Fruit fly (Drosophila melanogaster): Measurements from ENCODE around the gene CG13722.

The CG13722 gene

DNA sequence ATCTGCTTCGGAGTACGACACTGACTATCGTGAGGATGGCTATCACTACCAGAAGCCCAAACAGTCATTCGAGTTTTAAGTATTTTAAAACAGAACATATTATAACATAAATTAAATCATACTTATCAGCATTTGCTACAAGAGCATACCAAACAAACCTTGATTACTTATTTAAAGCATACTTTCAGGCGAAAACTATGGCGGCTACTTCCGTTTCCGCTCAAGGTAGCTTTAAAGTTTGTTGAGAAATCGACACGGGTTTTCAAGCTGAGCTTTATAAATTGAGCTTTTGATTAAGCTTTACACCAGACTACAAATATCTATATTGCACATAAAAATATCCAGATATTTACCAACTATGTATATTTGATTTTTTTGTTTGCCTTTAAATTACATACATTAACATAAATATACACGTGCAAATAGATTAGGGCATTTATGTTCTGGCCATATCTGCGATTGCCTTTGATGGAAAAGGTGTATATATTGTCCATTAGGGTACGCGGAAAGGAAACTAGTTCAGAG, 15.8 kb downstream of the CG13722 start (continued):
- TF ChIP-seq cato (GFP tag; optimal IDR thresholded peaks at IDR 0.05; ENCODE audit: borderline replicate concordance) (peak; percentile 56), CG4404 (GFP tag; IDR thresholded peaks at IDR 0.05) (no peak), stwl (tag; optimal IDR thresholded peaks at IDR 0.05) (peak; percentile 27), CG32772 (GFP tag; IDR thresholded peaks at IDR 0.05) (0 out of 2 replicates have a peak, but pooled peaks have one; percentile 11), CG12104 (GFP tag; optimal IDR thresholded peaks at IDR 0.05) (peak; percentile 74), CG15696 (tag; optimal IDR thresholded peaks at IDR 0.05) (no peak), scrt (GFP tag; optimal IDR thresholded peaks at IDR 0.05) (peak; percentile 91), shn (GFP tag; optimal IDR thresholded peaks at IDR 0.05) (peak; percentile 26), CG12236 (GFP tag; optimal IDR thresholded peaks at IDR 0.05) (peak; percentile 79), Mrtf (GFP tag; IDR thresholded peaks at IDR 0.05) (no peak), CG11504 (tag; optimal IDR thresholded peaks at IDR 0.05) (peak; percentile 74), Dip3 (GFP tag; optimal IDR thresholded peaks at IDR 0.05) (peak; percentile 42), gsb-n (tag; optimal IDR thresholded peaks at IDR 0.05) (peak; percentile 67), bigmax (GFP tag; optimal IDR thresholded peaks at IDR 0.05) (peak; percentile 79), fru (optimal IDR thresholded peaks at IDR 0.05) (no peak), ap (GFP tag; IDR thresholded peaks at IDR 0.05) (peak; percentile 58), abd-A (tag; optimal IDR thresholded peaks at IDR 0.05) (peak; percentile 84), CG14860 (GFP tag; IDR thresholded peaks at IDR 0.05; ENCODE audit: partially characterized antibody) (no peak), CG13296 (GFP tag; optimal IDR thresholded peaks at IDR 0.05) (peak; percentile 95), Nf-YA (GFP tag; IDR thresholded peaks at IDR 0.05) (peak; percentile 33; the same call in 1 of the 2 replicates), CG7839 (tag; optimal IDR thresholded peaks at IDR 0.05) (peak; percentile 67), az2 (GFP tag; optimal IDR thresholded peaks at IDR 0.05) (peak; percentile 73), salm (tag; optimal IDR thresholded peaks at IDR 0.05) (peak; percentile 77), Spps (tag; optimal IDR thresholded peaks at IDR 0.05) (peak; percentile 43), CG12769 (tag; optimal IDR thresholded peaks at IDR 0.05) (peak; percentile 55), chif (GFP tag; optimal IDR thresholded peaks at IDR 0.05) (peak; percentile 27 to 64), Dp (GFP tag; optimal IDR thresholded peaks at IDR 0.05) (no peak), CG7372 (GFP tag; IDR thresholded peaks at IDR 0.05) (no peak; the same call in 1 of the 2 replicates), pb (GFP tag; optimal IDR thresholded peaks at IDR 0.05) (peak; percentile 63), CG4617 (GFP tag; optimal IDR thresholded peaks at IDR 0.05; ENCODE audit: borderline replicate concordance) (peak; percentile 40), zfh2 (GFP tag; optimal IDR thresholded peaks at IDR 0.05) (no peak), CG4360 (GFP tag; IDR thresholded peaks at IDR 0.05) (no peak), CG12071 (GFP tag; optimal IDR thresholded peaks at IDR 0.05) (peak; percentile 97), CG8924 (tag; optimal IDR thresholded peaks at IDR 0.05) (no peak), Xrp1 (GFP tag; IDR thresholded peaks at IDR 0.05) (no peak), lilli (GFP tag; optimal IDR thresholded peaks at IDR 0.05) (peak; percentile 58), CG11456 (GFP tag; IDR thresholded peaks at IDR 0.05) (peak; percentile 59; the same call in 1 of the 3 replicates), bcd (GFP tag; optimal IDR thresholded peaks at IDR 0.05) (peak; percentile 79), CG1529 (GFP tag; optimal IDR thresholded peaks at IDR 0.05) (peak; percentile 86), Stat92E (GFP tag; optimal IDR thresholded peaks at IDR 0.05) (no peak), CG8478 (optimal IDR thresholded peaks at IDR 0.05) (no peak), dmrt99B (tag; optimal IDR thresholded peaks at IDR 0.05) (peak; percentile 72), dan (GFP tag; IDR thresholded peaks at IDR 0.05) (no peak), CG12299 (tag; optimal IDR thresholded peaks at IDR 0.05) (peak; percentile 76), sr (GFP tag; IDR thresholded peaks at IDR 0.05) (peak; percentile 80), CG17328 (GFP tag; IDR thresholded peaks at IDR 0.05) (peak; percentile 84), E2f2 (GFP tag; IDR thresholded peaks at IDR 0.05) (peak; percentile 51; the same call in 1 of the 2 replicates), Atf-2 (GFP tag; optimal IDR thresholded peaks at IDR 0.05) (no peak), ATbp (GFP tag; optimal IDR thresholded peaks at IDR 0.05) (peak; percentile 92), CG7786 (GFP tag; optimal IDR thresholded peaks at IDR 0.05) (no peak), grau (tag; optimal IDR thresholded peaks at IDR 0.05) (peak; percentile 69)
